Worm (Caenorhabditis elegans) whole organism, L1 larva: Measurements from ENCODE around the gene R53.5.

Source experiments
- C04F5.9 ChIP-seq: sonication (generic microtip); optimal IDR thresholded peaks from 2 replicates; lab custom pipeline; 2016; ENCODE audit warnings: missing genetic modification characterization, missing compliant biosample characterization
- C16A3.4 ChIP-seq: fragments of 150-350 bp; optimal IDR thresholded peaks from 2 replicates; lab custom pipeline; 2014; ENCODE audit warnings: missing biosample characterization, missing genetic modification characterization
- F16B12.6 ChIP-seq: fragments of 150-350 bp; optimal IDR thresholded peaks from 2 replicates; lab custom pipeline; 2014; ENCODE audit warnings: missing biosample characterization, missing genetic modification characterization
- Y116A8C.19 ChIP-seq: sonication (generic microtip); optimal IDR thresholded peaks from 2 replicates; lab custom pipeline; 2016; ENCODE audit warnings: missing compliant biosample characterization, missing genetic modification characterization, borderline replicate concordance
- aha-1 ChIP-seq: fragments of 150-350 bp; optimal IDR thresholded peaks from 2 replicates; lab custom pipeline; 2014; ENCODE audit warnings: missing biosample characterization, missing genetic modification characterization
- ama-1 ChIP-seq: fragments of 150-350 bp; optimal IDR thresholded peaks from 2 replicates; lab custom pipeline; 2014
- blmp-1 ChIP-seq: fragments of 150-350 bp; optimal IDR thresholded peaks from 2 replicates; lab custom pipeline; 2014; ENCODE audit warnings: missing biosample characterization, missing genetic modification characterization
- ceh-63 ChIP-seq: fragments of 200-800 bp; sonication (Bioruptor generic); optimal IDR thresholded peaks from 2 replicates; lab custom pipeline; 2018; ENCODE audit warnings: mild to moderate bottlenecking, missing genetic modification characterization, missing compliant biosample characterization
- ceh-90 ChIP-seq: sonication (generic microtip); optimal IDR thresholded peaks from 2 replicates; lab custom pipeline; 2016; ENCODE audit warnings: missing genetic modification characterization, missing compliant biosample characterization
- dpl-1 ChIP-seq, 3 experiments: fragments of 150-350 bp in 2 of 3; sonication (generic microtip) in 1 of 3; optimal IDR thresholded peaks; 2 replicates each; lab custom pipeline; 2014 to 2017; ENCODE audit warnings: missing biosample characterization in 3 of 3, missing genetic modification characterization in 3 of 3, missing genetic modification reagents in 3 of 3
- efl-1 ChIP-seq, 4 experiments: fragments of 150-350 bp; optimal IDR thresholded peaks in 3 of 4; peaks in 1 of 4; 1 replicate in 1 of 4; 2 replicates in 3 of 4; lab custom pipeline; 2014; ENCODE audit warnings: missing biosample characterization in 2 of 4, missing genetic modification characterization in 2 of 4, missing genetic modification reagents in 2 of 4
- efl-3 ChIP-seq: fragments of 200-800 bp; sonication (Bioruptor generic); optimal IDR thresholded peaks from 2 replicates; lab custom pipeline; 2018; ENCODE audit warnings: mild to moderate bottlenecking, missing genetic modification characterization, missing compliant biosample characterization
- egl-13 ChIP-seq: sonication (generic microtip); optimal IDR thresholded peaks from 2 replicates; lab custom pipeline; 2016; ENCODE audit warnings: missing genotype, missing genetic modification reagents, missing genetic modification characterization, missing compliant biosample characterization
- elt-2 ChIP-seq: sonication (generic microtip); optimal IDR thresholded peaks from 2 replicates; lab custom pipeline; 2016; ENCODE audit warnings: missing genetic modification characterization, mild to moderate bottlenecking, inconsistent platforms, missing compliant biosample characterization, missing genetic modification reagents
- fkh-8 ChIP-seq: sonication (generic microtip); optimal IDR thresholded peaks from 2 replicates; lab custom pipeline; 2016; ENCODE audit warnings: mild to moderate bottlenecking, missing genetic modification characterization, missing compliant biosample characterization
- fos-1 ChIP-seq: fragments of 150-350 bp; optimal IDR thresholded peaks from 2 replicates; lab custom pipeline; 2014; ENCODE audit warnings: missing biosample characterization, missing genetic modification characterization
- grh-1 ChIP-seq: fragments of 200-800 bp; sonication (Bioruptor generic); IDR thresholded peaks from 2 replicates; pipeline ENCODE4 v1.3.6; 2022; ENCODE audit warnings: missing genetic modification reagents, missing genetic modification characterization, missing compliant biosample characterization
- hlh-4 ChIP-seq: sonication (generic microtip); optimal IDR thresholded peaks from 2 replicates; lab custom pipeline; 2016; ENCODE audit warnings: mild to moderate bottlenecking, missing genetic modification characterization, missing compliant biosample characterization
- irx-1 ChIP-seq: sonication (generic microtip); optimal IDR thresholded peaks from 2 replicates; lab custom pipeline; 2016; ENCODE audit warnings: missing genetic modification characterization, missing compliant biosample characterization
- lin-13 ChIP-seq: fragments of 150-350 bp; optimal IDR thresholded peaks from 2 replicates; lab custom pipeline; 2014; ENCODE audit warnings: missing biosample characterization, missing genetic modification reagents, missing genetic modification characterization
- lin-14 ChIP-seq: fragments of 200-800 bp; sonication (Bioruptor generic); optimal IDR thresholded peaks from 2 replicates; lab custom pipeline; 2018; ENCODE audit warnings: mild to moderate bottlenecking, missing genetic modification characterization, moderate library complexity, missing compliant biosample characterization
- lin-15B ChIP-seq: fragments of 150-350 bp; sonication (generic microtip); optimal IDR thresholded peaks from 3 replicates; lab custom pipeline; 2014; ENCODE audit warnings: missing biosample characterization, missing genetic modification characterization
- lin-35 ChIP-seq, 2 experiments: fragments of 150-350 bp; optimal IDR thresholded peaks; 2 replicates each; lab custom pipeline; 2014; ENCODE audit warnings: missing biosample characterization in 2 of 2, missing genetic modification characterization in 2 of 2, missing genetic modification reagents in 2 of 2
- lin-39 ChIP-seq: fragments of 150-350 bp; optimal IDR thresholded peaks from 2 replicates; lab custom pipeline; 2014; ENCODE audit warnings: missing biosample characterization, missing genetic modification reagents, missing genetic modification characterization
- mdl-1 ChIP-seq, 2 experiments: fragments of 150-350 bp; optimal IDR thresholded peaks; 2 replicates each; lab custom pipeline; 2014 to 2017; ENCODE audit warnings: missing biosample characterization in 2 of 2, missing genetic modification characterization in 2 of 2, inconsistent platforms in 1 of 2
- mep-1 ChIP-seq: fragments of 150-350 bp; optimal IDR thresholded peaks from 2 replicates; lab custom pipeline; 2014; ENCODE audit warnings: missing biosample characterization, missing genetic modification characterization
- nhr-12 ChIP-seq: sonication (generic microtip); optimal IDR thresholded peaks from 2 replicates; lab custom pipeline; 2017; ENCODE audit warnings: missing biosample characterization, missing genetic modification characterization
- nhr-19 ChIP-seq: fragments of 200-800 bp; sonication (Bioruptor generic); conservative IDR thresholded peaks from 2 replicates; pipeline ENCODE4 v1.3.6; 2022; ENCODE audit warnings: missing genetic modification characterization, missing compliant biosample characterization
- nhr-20 ChIP-seq: sonication (generic microtip); optimal IDR thresholded peaks from 2 replicates; lab custom pipeline; 2016; ENCODE audit warnings: mild to moderate bottlenecking, missing genetic modification characterization, missing compliant biosample characterization
- nhr-71 ChIP-seq: sonication (generic microtip); optimal IDR thresholded peaks from 2 replicates; lab custom pipeline; 2016; ENCODE audit warnings: mild to moderate bottlenecking, missing genetic modification characterization, moderate library complexity, missing compliant biosample characterization
- nhr-77 ChIP-seq: fragments of 150-350 bp; optimal IDR thresholded peaks from 2 replicates; lab custom pipeline; 2014; ENCODE audit warnings: missing biosample characterization, missing genetic modification characterization
- nhr-85 ChIP-seq: sonication (generic microtip); peaks from one replicate; lab custom pipeline; 2016; ENCODE audit warnings: missing genetic modification characterization, inconsistent platforms, missing compliant biosample characterization
- nhr-90 ChIP-seq: sonication (generic microtip); optimal IDR thresholded peaks from 2 replicates; lab custom pipeline; 2016; ENCODE audit warnings: mild to moderate bottlenecking, missing genetic modification characterization, missing compliant biosample characterization; ENCODE audit not compliant: poor library complexity
- pax-3 ChIP-seq: fragments of 200-800 bp; sonication (Bioruptor generic); optimal IDR thresholded peaks from 2 replicates; lab custom pipeline; 2018; ENCODE audit warnings: mild to moderate bottlenecking, missing genetic modification characterization, moderate library complexity, missing compliant biosample characterization
- skn-1 ChIP-seq: fragments of 150-350 bp; optimal IDR thresholded peaks from 2 replicates; lab custom pipeline; 2014; ENCODE audit warnings: missing biosample characterization, missing genetic modification characterization
- snpc-4 ChIP-seq: fragments of 150-350 bp; optimal IDR thresholded peaks from 2 replicates; lab custom pipeline; 2014; ENCODE audit warnings: missing biosample characterization, missing genetic modification characterization
- tbx-2 ChIP-seq: sonication (generic microtip); optimal IDR thresholded peaks from 2 replicates; lab custom pipeline; 2016; ENCODE audit warnings: missing genetic modification characterization, missing compliant biosample characterization
- tlp-1 ChIP-seq: fragments of 150-350 bp; optimal IDR thresholded peaks from 2 replicates; lab custom pipeline; 2014; ENCODE audit warnings: missing biosample characterization, missing genetic modification characterization
- unc-130 ChIP-seq: fragments of 150-350 bp; optimal IDR thresholded peaks from 2 replicates; lab custom pipeline; 2017; ENCODE audit warnings: missing biosample characterization, missing genetic modification characterization, inconsistent platforms
- unc-30 ChIP-seq: sonication (generic microtip); optimal IDR thresholded peaks from 2 replicates; lab custom pipeline; 2017; ENCODE audit warnings: missing biosample characterization, missing genetic modification characterization
- unc-62 ChIP-seq: fragments of 150-350 bp; optimal IDR thresholded peaks from 2 replicates; lab custom pipeline; 2014; ENCODE audit warnings: missing biosample characterization, missing genetic modification reagents, missing genetic modification characterization
- unc-98 ChIP-seq: fragments of 200-800 bp; sonication (Bioruptor generic); IDR thresholded peaks from 2 replicates; pipeline ENCODE4 v1.3.6; 2022; ENCODE audit warnings: missing genetic modification characterization, missing compliant biosample characterization
- vab-15 ChIP-seq: sonication (generic microtip); optimal IDR thresholded peaks from 2 replicates; lab custom pipeline; 2017; ENCODE audit warnings: missing genotype, mild to moderate bottlenecking, missing genetic modification characterization, missing compliant biosample characterization
- xbp-1 ChIP-seq: sonication (generic microtip); optimal IDR thresholded peaks from 2 replicates; lab custom pipeline; 2016; ENCODE audit warnings: missing genetic modification characterization, missing compliant biosample characterization
- zag-1 ChIP-seq: fragments of 150-350 bp; optimal IDR thresholded peaks from 2 replicates; lab custom pipeline; 2014; ENCODE audit warnings: missing biosample characterization, missing genetic modification characterization
- zip-4 ChIP-seq: fragments of 200-800 bp; sonication (Bioruptor generic); optimal IDR thresholded peaks from 2 replicates; lab custom pipeline; 2018; ENCODE audit warnings: mild to moderate bottlenecking, missing genetic modification characterization, moderate library complexity, missing compliant biosample characterization
- ztf-11 ChIP-seq, 2 experiments: sonication (generic microtip); optimal IDR thresholded peaks; 2 replicates each; lab custom pipeline; 2016 to 2017; ENCODE audit warnings: missing genetic modification characterization in 2 of 2, missing biosample characterization in 1 of 2, missing compliant biosample characterization in 1 of 2

Gene R53.5

DNA sequence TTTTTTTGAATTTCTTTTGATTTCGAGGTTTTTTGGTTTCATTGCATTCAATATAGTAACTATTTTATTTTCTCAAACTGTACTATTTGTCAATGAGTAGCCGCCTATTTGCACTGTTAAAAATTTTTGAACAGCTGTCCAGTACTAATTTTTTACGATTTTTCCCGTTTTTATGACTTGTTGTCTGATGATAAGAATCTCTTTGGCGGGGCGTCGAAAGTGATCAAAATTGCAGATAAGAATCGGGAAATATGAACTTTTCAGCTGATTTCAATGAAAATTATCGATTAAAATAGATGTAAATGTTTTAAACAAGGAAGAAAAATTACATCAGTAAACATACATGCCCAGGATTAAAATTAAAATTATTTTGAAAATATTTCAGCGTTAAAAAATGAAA is 3.9 kb upstream of the R53.5 start:
- TF ChIP-seq nhr-85 (peak; percentile 89), lin-35 (GFP tag; optimal IDR thresholded peaks at IDR 0.05; lab: Kevin White, UChicago) (peak in 1 of 2 experiments; percentile 21), unc-62 (GFP tag; lab: Kevin White, UChicago) (no peak), nhr-12 (tag; lab: Kevin White, UChicago) (no peak), elt-2 (tag; lab: Kevin White, UChicago) (peak; percentile 71), efl-1 (optimal IDR thresholded peaks at IDR 0.05; lab: Kevin White, UChicago) (no peak), efl-1 (GFP tag; optimal IDR thresholded peaks at IDR 0.05 in 1 of 2; lab: Kevin White, UChicago) (peak in 1 of 2 experiments; percentile 1), tlp-1 (tag; lab: Kevin White, UChicago) (peak; percentile 36), zag-1 (tag; lab: Kevin White, UChicago) (no peak), nhr-20 (tag; lab: Kevin White, UChicago) (peak; percentile 8), aha-1 (no peak), lin-14 (GFP tag; lab: Kevin White, UChicago) (peak; percentile 64), snpc-4 (tag; lab: Kevin White, UChicago) (no peak)

DNA sequence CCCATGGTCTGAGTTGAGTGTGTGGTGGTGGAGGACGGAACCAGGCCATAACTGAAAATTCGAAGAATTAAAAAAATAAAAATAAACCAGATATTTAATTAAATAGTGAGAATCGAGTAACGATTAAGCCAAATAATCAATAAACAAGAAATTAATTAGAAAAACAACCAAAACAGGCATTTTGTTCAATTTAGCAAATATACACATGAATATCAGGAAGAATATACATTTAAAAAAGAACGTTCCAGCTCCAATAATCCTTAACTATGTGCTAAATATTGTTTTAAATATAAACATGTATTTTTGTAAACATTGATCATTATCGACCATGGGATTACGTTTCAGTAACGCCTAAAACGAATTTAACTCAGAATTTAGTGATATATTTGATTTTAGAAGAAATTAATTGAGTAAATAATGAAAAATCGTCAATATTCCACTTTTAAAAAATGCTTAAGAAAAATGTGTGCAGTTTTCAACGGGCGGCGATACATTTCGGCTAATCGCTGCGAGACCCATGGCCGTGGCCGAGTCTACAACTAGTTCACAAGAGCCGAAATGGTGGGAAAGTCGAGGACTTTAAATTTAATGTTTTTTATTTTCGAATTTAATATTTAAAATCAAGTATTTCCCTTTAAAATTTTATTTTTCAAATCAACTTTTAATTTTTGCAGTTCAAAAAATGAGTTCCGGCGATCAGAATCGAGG is 2.1 kb downstream of the R53.5 start, which contains the start of the genes R53.4 and psf-1:
Gene R53.4, minus strand, starts transcription at position 51 of the 708 bp plus-strand sequence.
Gene psf-1, plus strand, starts transcription at position 675 of the 708 bp plus-strand sequence.
- TF ChIP-seq ceh-90 (tag; lab: Kevin White, UChicago) (peak; percentile 63), fos-1 (tag; lab: Kevin White, UChicago) (no peak), lin-39 (tag; lab: Kevin White, UChicago) (no peak), nhr-90 (peak; percentile 46), nhr-85 (peak; percentile 62), aha-1 (peak; percentile 15), lin-14 (GFP tag; lab: Kevin White, UChicago) (peak; percentile 75), snpc-4 (tag; lab: Kevin White, UChicago) (peak; percentile 23), nhr-12 (tag; lab: Kevin White, UChicago) (no peak), elt-2 (tag; lab: Kevin White, UChicago) (no peak), unc-98 (GFP tag; lab: Robert Waterston, UW) (no peak), F16B12.6 (tag; lab: Kevin White, UChicago) (peak; percentile 55), lin-35 (GFP tag; optimal IDR thresholded peaks at IDR 0.05; lab: Kevin White, UChicago) (peak; percentile 87 to 92), tlp-1 (tag; lab: Kevin White, UChicago) (no peak), unc-62 (GFP tag; lab: Kevin White, UChicago) (no peak), hlh-4 (tag; lab: Kevin White, UChicago) (no peak), ceh-63 (GFP tag; lab: Kevin White, UChicago) (no peak), C04F5.9 (tag; lab: Kevin White, UChicago) (peak; percentile 14), Y116A8C.19 (tag; lab: Kevin White, UChicago) (no peak), lin-15B (tag; lab: Kevin White, UChicago) (peak; percentile 54), zip-4 (GFP tag; lab: Kevin White, UChicago) (no peak), pax-3 (tag; lab: Kevin White, UChicago) (peak; percentile 33), dpl-1 (GFP tag; optimal IDR thresholded peaks at IDR 0.05; lab: Kevin White, UChicago) (peak; percentile 79 to 91 (median 83)), xbp-1 (peak; percentile 61), unc-130 (tag; lab: Kevin White, UChicago) (peak; percentile 32), blmp-1 (tag; lab: Kevin White, UChicago) (peak; percentile 62), unc-30 (tag; lab: Kevin White, UChicago) (no peak), irx-1 (peak; percentile 53), skn-1 (tag; lab: Kevin White, UChicago) (peak; percentile 83), ama-1 (lab: Kevin White, UChicago) (no peak), mep-1 (tag; lab: Kevin White, UChicago) (peak; percentile 76), fkh-8 (tag; lab: Kevin White, UChicago) (peak; percentile 53), tbx-2 (tag; lab: Kevin White, UChicago) (peak; percentile 72), C16A3.4 (tag; lab: Kevin White, UChicago) (peak; percentile 61), vab-15 (peak; percentile 37), efl-3 (GFP tag; lab: Kevin White, UChicago) (no peak), ztf-11 (tag; optimal IDR thresholded peaks at IDR 0.05; lab: Kevin White, UChicago) (peak in 1 of 2 experiments; percentile 57), nhr-20 (tag; lab: Kevin White, UChicago) (peak; percentile 71), nhr-77 (tag; lab: Kevin White, UChicago) (peak; percentile 25), nhr-71 (tag; lab: Kevin White, UChicago) (peak; percentile 81), egl-13 (tag; lab: Kevin White, UChicago) (peak; percentile 43), lin-13 (GFP tag; lab: Kevin White, UChicago) (peak; percentile 53), grh-1 (GFP tag; lab: Robert Waterston, UW) (peak; percentile 41; the same call in 1 of the 2 replicates), mdl-1 (tag; optimal IDR thresholded peaks at IDR 0.05; lab: Kevin White, UChicago) (peak in 1 of 2 experiments; percentile 24), nhr-19 (GFP tag; lab: Robert Waterston, UW) (peak; percentile 48)
